Fruit fly (Drosophila melanogaster): ENCODE results near the gene Lkb1.

Gene Lkb1

DNA sequence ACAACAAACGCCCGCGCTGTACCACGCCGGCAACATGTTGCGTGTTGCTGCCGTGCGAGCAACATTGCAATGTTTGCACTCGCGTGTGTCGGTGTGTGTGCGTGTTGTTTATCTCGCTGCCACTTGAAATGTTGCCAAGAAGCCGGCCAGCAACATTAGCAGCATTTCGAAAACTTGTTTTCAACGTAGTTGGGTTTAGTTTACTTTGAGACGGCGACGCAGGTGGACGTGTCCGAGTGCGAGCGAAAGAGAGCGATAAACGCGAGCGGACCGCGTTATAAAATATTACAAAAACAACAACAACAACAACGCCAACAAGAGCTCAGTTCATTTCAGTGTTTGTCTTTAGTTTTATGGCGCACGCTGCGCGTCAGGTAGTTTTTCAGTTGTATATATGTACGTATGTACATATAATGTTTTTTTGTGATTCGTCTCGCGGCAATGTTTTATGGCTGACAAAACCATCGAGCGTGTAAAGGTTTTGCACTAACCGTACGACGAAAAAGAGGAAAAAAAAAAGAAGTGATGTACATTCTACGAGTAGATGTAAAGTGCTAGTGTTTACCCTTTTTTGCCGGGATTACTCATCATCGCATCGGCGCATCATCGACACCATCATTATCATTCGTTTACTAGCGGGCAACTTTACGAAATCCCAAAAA lies 38.8 kb downstream of the Lkb1 start, which contains the start of gene kmr (continued):
- TF ChIP-seq CG6276 (GFP tag; optimal IDR thresholded peaks at IDR 0.05), result peak; percentile 23
- TF ChIP-seq fd85E (GFP tag; optimal IDR thresholded peaks at IDR 0.05), result no peak
- TF ChIP-seq CG9139 (GFP tag; optimal IDR thresholded peaks at IDR 0.05), result no peak
- no peak for TF ChIP-seq cyc (GFP tag; optimal IDR thresholded peaks at IDR 0.05)
- TF ChIP-seq Blimp-1 (GFP tag; optimal IDR thresholded peaks at IDR 0.05), result no peak
- TF ChIP-seq eg (GFP tag; IDR thresholded peaks at IDR 0.05), result peak; percentile 55; the same call in 2 of the 3 replicates
- TF ChIP-seq Eip78C (GFP tag), result peak; percentile 81
- no peak for TF ChIP-seq Hr39 (GFP tag; optimal IDR thresholded peaks at IDR 0.05)
- TF ChIP-seq Smox (GFP tag; optimal IDR thresholded peaks at IDR 0.05), result no peak
- TF ChIP-seq ss (GFP tag; optimal IDR thresholded peaks at IDR 0.05), result peak; percentile 33 to 47
- no peak for TF ChIP-seq pdm3 (GFP tag; optimal IDR thresholded peaks at IDR 0.05)
- peak; percentile 46 for TF ChIP-seq Eip75B (GFP tag; optimal IDR thresholded peaks at IDR 0.05)
- TF ChIP-seq CG10631 (GFP tag; optimal IDR thresholded peaks at IDR 0.05), result no peak
- no peak for TF ChIP-seq Sox14 (GFP tag; optimal IDR thresholded peaks at IDR 0.05)
- TF ChIP-seq CG11294 (GFP tag; IDR thresholded peaks at IDR 0.05), result no peak
- TF ChIP-seq Ets21C (GFP tag; optimal IDR thresholded peaks at IDR 0.05), result no peak
- no peak for TF ChIP-seq CG31627 (GFP tag; optimal IDR thresholded peaks at IDR 0.05)
- peak; percentile 49 for TF ChIP-seq CG1621 (tag; optimal IDR thresholded peaks at IDR 0.05)

DNA sequence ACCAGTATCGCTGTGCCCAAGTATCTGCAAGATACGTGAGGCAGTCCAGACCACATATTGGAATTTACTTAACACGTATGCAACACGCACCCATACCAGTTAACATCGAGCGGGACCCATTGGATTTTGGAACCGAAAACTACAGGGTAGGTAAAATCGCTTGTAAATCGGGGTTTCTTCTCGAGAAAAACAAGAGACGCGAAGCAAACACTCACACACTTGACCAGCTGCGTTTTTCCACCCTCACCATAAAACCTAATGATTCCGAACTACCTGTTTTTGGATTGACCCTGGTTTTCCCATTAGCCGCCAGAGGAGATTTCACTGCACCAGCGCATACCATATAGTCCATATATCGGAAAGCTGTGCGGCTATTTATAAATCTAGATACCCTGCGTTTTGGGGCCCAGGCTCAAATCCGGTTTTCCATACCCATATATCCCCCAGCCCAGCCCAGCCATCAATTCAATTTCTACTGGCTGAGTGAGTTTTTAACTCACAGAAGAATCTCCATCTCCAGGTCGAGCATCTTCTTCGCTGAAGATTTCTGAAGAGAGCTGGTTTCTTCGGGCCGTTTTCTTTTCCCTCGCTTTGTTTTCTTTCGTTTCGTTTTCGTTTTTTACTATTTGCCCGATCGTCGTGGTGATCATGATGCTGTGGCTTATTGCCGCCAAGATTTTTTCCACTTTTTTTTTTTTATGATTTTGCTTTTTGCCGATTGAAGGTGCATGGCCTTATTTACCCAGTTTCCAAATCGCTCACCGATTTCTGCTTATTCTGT lies 39.5 kb downstream of the Lkb1 start:
- TF ChIP-seq CG6276 (GFP tag; optimal IDR thresholded peaks at IDR 0.05), result no peak
- TF ChIP-seq CG3032 (tag; optimal IDR thresholded peaks at IDR 0.05), result peak; percentile 29
- no peak for TF ChIP-seq fd59A (GFP tag; optimal IDR thresholded peaks at IDR 0.05)
- no peak for TF ChIP-seq CG11294 (GFP tag; IDR thresholded peaks at IDR 0.05)
- TF ChIP-seq Blimp-1 (GFP tag; optimal IDR thresholded peaks at IDR 0.05), result no peak
- TF ChIP-seq Eip75B (GFP tag; optimal IDR thresholded peaks at IDR 0.05), result peak; percentile 21
- TF ChIP-seq esn (GFP tag; optimal IDR thresholded peaks at IDR 0.05), result no peak
- TF ChIP-seq CG4318 (GFP tag; optimal IDR thresholded peaks at IDR 0.05), result no peak
- peak; percentile 55 for TF ChIP-seq dsx (GFP tag; optimal IDR thresholded peaks at IDR 0.05; ENCODE audit: poor library complexity, severe bottlenecking)
- no peak for TF ChIP-seq cyc (GFP tag; optimal IDR thresholded peaks at IDR 0.05)
- no peak for TF ChIP-seq CG31627 (GFP tag; optimal IDR thresholded peaks at IDR 0.05)
- TF ChIP-seq spab (GFP tag; optimal IDR thresholded peaks at IDR 0.05), result peak; percentile 54
- no peak for TF ChIP-seq Ets21C (GFP tag; optimal IDR thresholded peaks at IDR 0.05)
- TF ChIP-seq Smox (GFP tag; optimal IDR thresholded peaks at IDR 0.05), result no peak
- no peak for TF ChIP-seq CG1621 (tag; optimal IDR thresholded peaks at IDR 0.05)
- TF ChIP-seq Hr4 (GFP tag; optimal IDR thresholded peaks at IDR 0.05), result no peak
- TF ChIP-seq CG32006 (GFP tag; optimal IDR thresholded peaks at IDR 0.05), result no peak
- no peak for TF ChIP-seq fkh (GFP tag; optimal IDR thresholded peaks at IDR 0.05)
- peak; percentile 21; the same call in 1 of the 3 replicates for TF ChIP-seq CG8119 (GFP tag; IDR thresholded peaks at IDR 0.05)
- no peak for TF ChIP-seq CG11902 (GFP tag; optimal IDR thresholded peaks at IDR 0.05)
- TF ChIP-seq OdsH (GFP tag; optimal IDR thresholded peaks at IDR 0.05), result no peak
- TF ChIP-seq CG10631 (GFP tag; optimal IDR thresholded peaks at IDR 0.05), result no peak
- TF ChIP-seq CG8632 (GFP tag; optimal IDR thresholded peaks at IDR 0.05), result no peak
- no peak for TF ChIP-seq CG3919 (GFP tag; optimal IDR thresholded peaks at IDR 0.05)
- peak; percentile 63; the same call in 1 of the 3 replicates for TF ChIP-seq CG6163 (GFP tag; IDR thresholded peaks at IDR 0.05)
- TF ChIP-seq Eip78C (GFP tag), result peak; percentile 19
- peak; percentile 5 for TF ChIP-seq Met (GFP tag; optimal IDR thresholded peaks at IDR 0.05)
- TF ChIP-seq Hr38 (GFP tag; optimal IDR thresholded peaks at IDR 0.05), result no peak
- TF ChIP-seq CG11762 (GFP tag; optimal IDR thresholded peaks at IDR 0.05; ENCODE audit: insufficient read depth), result no peak
- TF ChIP-seq Lpt (GFP tag; optimal IDR thresholded peaks at IDR 0.05), result peak; percentile 6
- TF ChIP-seq svp (GFP tag), result no peak
- TF ChIP-seq dac (GFP tag; optimal IDR thresholded peaks at IDR 0.05), result no peak
- TF ChIP-seq CG10669 (GFP tag; optimal IDR thresholded peaks at IDR 0.05), result no peak
- no peak for TF ChIP-seq vri (GFP tag; optimal IDR thresholded peaks at IDR 0.05)
- no peak for TF ChIP-seq Sox14 (GFP tag; optimal IDR thresholded peaks at IDR 0.05)
- no peak for TF ChIP-seq acj6 (GFP tag; optimal IDR thresholded peaks at IDR 0.05)
- no peak for TF ChIP-seq Sox15 (GFP tag; optimal IDR thresholded peaks at IDR 0.05)
- TF ChIP-seq CG15336 (GFP tag; IDR thresholded peaks at IDR 0.05), result no peak
- peak in 1 of 2 experiments; percentile 1 for TF ChIP-seq salr (GFP tag; optimal IDR thresholded peaks at IDR 0.05)
- TF ChIP-seq Ets96B (tag; optimal IDR thresholded peaks at IDR 0.05), result peak; percentile 38
- TF ChIP-seq CG9139 (GFP tag; optimal IDR thresholded peaks at IDR 0.05), result peak; percentile 66

Data from whole organism, prepupa.